Worm (Caenorhabditis elegans): ENCODE measurements around the gene K01A12.2.
A peak's percentile ranks its signal among the peaks of the same experiment; 100 is the strongest.

K01A12.2 gene

DNA sequence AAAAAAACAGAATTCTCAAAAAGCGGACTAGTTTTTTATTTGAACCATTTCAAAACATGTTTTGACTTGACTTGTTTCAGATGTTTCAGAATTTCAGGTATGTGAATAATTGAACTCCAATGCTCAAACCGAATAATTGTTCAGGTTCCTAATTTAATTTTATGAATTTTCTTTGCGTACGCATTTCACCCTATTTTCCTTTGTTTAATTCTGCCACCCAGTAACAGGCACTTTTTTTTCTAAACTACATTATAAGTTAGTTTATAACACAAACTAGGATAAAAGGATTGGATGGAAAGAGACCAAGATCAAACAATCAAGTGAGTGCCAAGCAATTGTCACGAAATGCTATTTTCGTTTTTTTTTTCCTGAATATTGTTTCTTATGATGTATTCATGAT, 14.7 kb upstream of the K01A12.2 start:
- no peak for TF ChIP-seq xbp-1 (tag; optimal IDR thresholded peaks at IDR 0.05)
- TF ChIP-seq lsy-2 (tag; optimal IDR thresholded peaks at IDR 0.05) = no peak
- TF ChIP-seq nhr-71 (tag; optimal IDR thresholded peaks at IDR 0.05) = no peak
- TF ChIP-seq efl-1 (optimal IDR thresholded peaks at IDR 0.05) = no peak
- peak in 1 of 2 experiments; percentile 17 for TF ChIP-seq efl-1 (GFP tag; optimal IDR thresholded peaks at IDR 0.05 in 1 of 2)
- no peak for TF ChIP-seq ceh-8 (GFP tag; optimal IDR thresholded peaks at IDR 0.05)
- TF ChIP-seq blmp-1 (tag; optimal IDR thresholded peaks at IDR 0.05) = no peak

DNA sequence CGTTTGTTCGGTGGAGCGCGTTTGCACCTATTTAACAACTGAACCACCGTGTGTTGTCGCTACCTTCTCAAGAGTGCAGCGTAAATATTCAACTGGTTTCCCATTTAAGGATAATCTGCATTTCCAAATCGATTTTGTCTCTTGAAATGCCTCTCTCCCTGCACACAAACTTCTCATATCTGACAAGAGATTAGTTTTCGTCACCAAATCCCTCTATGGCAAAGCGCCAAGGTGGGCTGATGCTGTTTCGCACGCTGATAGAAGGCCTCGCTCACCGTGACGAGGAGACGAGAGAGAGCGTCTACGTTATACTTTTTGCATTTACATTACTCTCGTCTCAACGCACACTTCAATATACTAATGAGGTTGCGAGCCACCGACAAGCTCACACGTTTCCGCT, 13.4 kb upstream of the K01A12.2 start:
- no peak for TF ChIP-seq lsy-2 (tag; optimal IDR thresholded peaks at IDR 0.05)
- no peak for TF ChIP-seq mef-2 (tag; optimal IDR thresholded peaks at IDR 0.05)
- TF ChIP-seq snpc-4 (tag; optimal IDR thresholded peaks at IDR 0.05) = no peak
- TF ChIP-seq lin-14 (GFP tag; optimal IDR thresholded peaks at IDR 0.05) = peak; percentile 11
- peak; percentile 51 for TF ChIP-seq fkh-8 (tag; optimal IDR thresholded peaks at IDR 0.05)
- TF ChIP-seq unc-30 (tag; optimal IDR thresholded peaks at IDR 0.05) = no peak
- peak; percentile 74 for TF ChIP-seq dsc-1 (tag; optimal IDR thresholded peaks at IDR 0.05)
- no peak for TF ChIP-seq ets-5 (GFP tag; IDR thresholded peaks at IDR 0.05)
- no peak for TF ChIP-seq hpl-2 (GFP tag; optimal IDR thresholded peaks at IDR 0.05)
- no peak for TF ChIP-seq tlp-1 (tag; optimal IDR thresholded peaks at IDR 0.05)
- TF ChIP-seq irx-1 (tag; optimal IDR thresholded peaks at IDR 0.05) = no peak
- TF ChIP-seq lin-13 (GFP tag; optimal IDR thresholded peaks at IDR 0.05) = no peak
- peak; percentile 8 for TF ChIP-seq pax-3 (tag; optimal IDR thresholded peaks at IDR 0.05)
- no peak for TF ChIP-seq unc-98 (GFP tag; IDR thresholded peaks at IDR 0.05)
- TF ChIP-seq sox-4 (tag; optimal IDR thresholded peaks at IDR 0.05) = peak; percentile 17
- no peak for TF ChIP-seq ces-1 (GFP tag; optimal IDR thresholded peaks at IDR 0.05)
- no peak for TF ChIP-seq elt-2 (tag; optimal IDR thresholded peaks at IDR 0.05)

DNA sequence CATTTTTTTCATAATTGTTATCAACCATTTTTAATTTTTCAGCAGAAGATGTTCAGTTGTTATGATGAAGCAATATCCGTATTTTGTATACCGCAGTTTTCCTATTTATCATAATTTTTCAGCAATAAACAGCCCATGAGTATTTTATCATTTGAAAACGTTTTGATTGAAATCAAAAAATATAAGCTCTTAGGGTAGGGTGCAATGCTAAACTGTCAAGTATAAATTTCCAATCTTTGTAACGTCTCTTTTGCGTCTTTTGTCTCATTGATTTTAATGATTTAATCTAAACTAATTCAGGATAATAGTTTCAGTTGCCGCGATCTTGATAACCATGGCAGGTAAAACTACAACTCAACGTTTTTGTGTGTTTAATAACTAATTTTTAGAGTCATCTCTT, 11.9 kb upstream of the K01A12.2 start, which contains the start of gene F18E9.1:
Gene F18E9.1 (plus strand): TSS at position 301 of the 400 bp plus-strand sequence.
- TF ChIP-seq alr-1 (tag; optimal IDR thresholded peaks at IDR 0.05; ENCODE audit: borderline replicate concordance) (no peak), unc-30 (tag; optimal IDR thresholded peaks at IDR 0.05) (no peak), mef-2 (tag; optimal IDR thresholded peaks at IDR 0.05) (no peak)

DNA sequence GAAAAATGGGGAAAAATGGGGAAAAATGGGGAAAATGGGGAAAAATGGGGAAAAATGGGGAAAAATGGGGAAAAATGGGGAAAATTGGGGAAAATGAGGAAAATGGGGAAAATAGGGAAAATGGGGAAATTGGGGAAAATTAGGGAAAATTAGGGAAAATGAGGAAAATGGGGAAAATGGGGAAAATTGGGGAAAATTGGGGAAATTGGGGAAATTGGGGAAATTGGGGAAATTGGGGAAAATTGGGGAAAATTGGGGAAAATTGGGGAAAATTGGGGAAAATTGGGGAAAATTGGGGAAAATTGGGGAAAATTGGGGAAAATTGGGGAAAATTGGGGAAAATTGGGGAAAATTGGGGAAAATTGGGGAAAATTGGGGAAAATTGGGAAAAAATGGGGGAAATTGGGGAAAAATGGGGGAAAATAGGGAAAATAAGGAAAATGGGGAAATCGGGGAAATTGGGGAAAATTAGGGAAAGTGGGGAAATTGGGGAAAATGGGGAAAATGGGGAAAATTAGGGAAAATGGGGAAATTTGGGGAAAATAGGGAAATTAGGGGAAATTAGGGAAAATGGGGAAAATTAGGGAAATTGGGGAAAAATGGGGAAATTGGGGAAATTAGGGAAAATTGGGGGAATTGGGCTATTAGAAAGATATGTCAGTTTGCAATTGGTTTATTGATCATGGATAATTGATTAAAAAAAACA, 10.3 kb upstream of the K01A12.2 start:
- no peak for TF ChIP-seq nhr-76 (tag; optimal IDR thresholded peaks at IDR 0.05)
- TF ChIP-seq irx-1 (tag; optimal IDR thresholded peaks at IDR 0.05) = no peak

DNA sequence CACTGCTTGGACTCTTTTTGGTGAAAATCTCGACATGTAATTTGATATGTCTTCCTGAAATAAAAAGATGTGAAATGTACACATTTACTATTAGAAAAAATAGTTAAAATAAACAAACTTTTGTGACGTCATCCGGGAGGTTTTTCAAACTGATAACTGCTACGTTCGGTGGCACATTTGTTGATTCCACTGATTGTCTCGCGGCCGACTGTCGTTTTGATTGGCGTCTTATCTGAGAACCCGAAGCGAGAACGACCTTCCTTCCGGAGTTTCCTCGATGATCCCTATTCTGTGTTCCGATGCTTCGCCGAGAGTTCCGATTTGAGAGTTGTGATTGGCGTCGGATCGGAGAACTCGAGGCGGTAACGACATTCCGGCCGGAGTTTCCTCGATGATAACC, 9.0 kb upstream of the K01A12.2 start:
- TF ChIP-seq elt-2 (tag; optimal IDR thresholded peaks at IDR 0.05) (peak; percentile 29), pqm-1 (tag; optimal IDR thresholded peaks at IDR 0.05) (no peak)

DNA sequence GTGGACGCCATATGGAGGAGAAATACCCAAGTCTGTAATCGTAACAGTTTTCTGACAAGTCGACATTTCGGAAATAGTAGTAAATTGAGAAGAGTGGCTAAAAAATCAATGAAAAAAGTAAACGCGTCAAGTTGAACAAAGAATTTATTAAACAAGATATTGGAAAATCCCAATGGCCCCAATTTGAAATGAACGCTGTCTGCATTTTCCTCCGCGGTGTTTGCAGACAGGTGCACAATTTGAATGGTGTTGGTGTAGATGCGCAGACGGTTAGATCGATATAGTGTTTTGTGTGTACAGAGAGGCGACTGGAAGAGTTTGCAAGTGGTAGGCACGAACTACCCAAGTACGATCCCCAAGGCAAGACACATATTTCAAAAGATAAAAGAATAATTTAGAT, 8.1 kb upstream of the K01A12.2 start, which contains the start of the genes H35N09.2 and H35N09.1:
Gene H35N09.2 (minus strand): TSS at position 54 of the 400 bp plus-strand sequence.
Gene H35N09.1 (plus strand): TSS at position 335 of the 400 bp plus-strand sequence.
- TF ChIP-seq mep-1 (tag; optimal IDR thresholded peaks at IDR 0.05) = peak; percentile 69
- TF ChIP-seq nhr-71 (tag; optimal IDR thresholded peaks at IDR 0.05) = peak; percentile 49
- peak; percentile 7 for TF ChIP-seq tbx-2 (tag; optimal IDR thresholded peaks at IDR 0.05)
- TF ChIP-seq mab-9 (GFP tag; IDR thresholded peaks at IDR 0.05) = no peak
- peak; percentile 17 for TF ChIP-seq jun-1 (tag; optimal IDR thresholded peaks at IDR 0.05)
- peak; percentile 23 for TF ChIP-seq fkh-8 (tag; optimal IDR thresholded peaks at IDR 0.05)
- peak; percentile 35 for TF ChIP-seq blmp-1 (tag; optimal IDR thresholded peaks at IDR 0.05)
- peak; percentile 32 for TF ChIP-seq nhr-90 (tag; optimal IDR thresholded peaks at IDR 0.05; ENCODE audit: poor library complexity)
- no peak for TF ChIP-seq lin-15B (tag; optimal IDR thresholded peaks at IDR 0.05)
- peak; percentile 8 to 78 for TF ChIP-seq lin-35 (GFP tag; optimal IDR thresholded peaks at IDR 0.05)
- TF ChIP-seq efl-1 (optimal IDR thresholded peaks at IDR 0.05) = peak; percentile 50 to 55
- TF ChIP-seq efl-1 (GFP tag; optimal IDR thresholded peaks at IDR 0.05 in 1 of 2) = peak; percentile 47 to 66
- TF ChIP-seq C16A3.4 (tag; optimal IDR thresholded peaks at IDR 0.05) = peak; percentile 58
- TF ChIP-seq nhr-20 (tag; optimal IDR thresholded peaks at IDR 0.05) = peak; percentile 56
- TF ChIP-seq nhr-77 (tag; optimal IDR thresholded peaks at IDR 0.05) = peak; percentile 25
- peak in 1 of 2 experiments; percentile 38 for TF ChIP-seq mdl-1 (tag; optimal IDR thresholded peaks at IDR 0.05)
- TF ChIP-seq swsn-7 (tag; optimal IDR thresholded peaks at IDR 0.05) = peak; percentile 30
- TF ChIP-seq lin-14 (GFP tag; optimal IDR thresholded peaks at IDR 0.05) = peak; percentile 71
- peak in 2 of 3 experiments; percentile 4 to 51 for TF ChIP-seq ceh-82 (tag; optimal IDR thresholded peaks at IDR 0.05)
- no peak for TF ChIP-seq pqm-1 (tag; optimal IDR thresholded peaks at IDR 0.05)
- TF ChIP-seq nhr-47 (tag; optimal IDR thresholded peaks at IDR 0.05) = peak; percentile 45
- peak; percentile 36 for TF ChIP-seq lin-13 (GFP tag; optimal IDR thresholded peaks at IDR 0.05)
- TF ChIP-seq lsy-2 (tag; optimal IDR thresholded peaks at IDR 0.05) = peak; percentile 39 to 67
- no peak for TF ChIP-seq nhr-28 (tag; optimal IDR thresholded peaks at IDR 0.05)
- no peak for TF ChIP-seq snpc-4 (tag; optimal IDR thresholded peaks at IDR 0.05)
- peak; percentile 33 for TF ChIP-seq xbp-1 (tag; optimal IDR thresholded peaks at IDR 0.05)

Measured in whole organism, L1 larva.